Worm (Caenorhabditis elegans) whole organism, mixed stage, embryonic: ENCODE results near the gene algn-8.

Source experiments
- M03D4.4 ChIP-seq: sonication (generic microtip); optimal IDR thresholded peaks from 2 replicates; lab custom pipeline; 2017; ENCODE audit warnings: mild to moderate bottlenecking, missing genetic modification characterization, missing compliant biosample characterization
- blmp-1 ChIP-seq: fragments of 150-350 bp; optimal IDR thresholded peaks from 2 replicates; lab custom pipeline; 2014; ENCODE audit warnings: missing biosample characterization, missing genetic modification characterization
- ceh-39 ChIP-seq: fragments of 150-350 bp; optimal IDR thresholded peaks from 2 replicates; lab custom pipeline; 2014; ENCODE audit warnings: missing biosample characterization, missing genetic modification characterization
- ceh-43 ChIP-seq: fragments of 200-800 bp; sonication (Bioruptor generic); optimal IDR thresholded peaks from 2 replicates; lab custom pipeline; 2018; ENCODE audit warnings: mild to moderate bottlenecking, missing genetic modification characterization, moderate library complexity, missing compliant biosample characterization
- ceh-83 ChIP-seq: fragments of 200-800 bp; sonication (Bioruptor generic); optimal IDR thresholded peaks from 2 replicates; lab custom pipeline; 2018; ENCODE audit warnings: mild to moderate bottlenecking, missing genetic modification characterization, missing compliant biosample characterization
- ces-1 ChIP-seq: fragments of 150-350 bp; optimal IDR thresholded peaks from 2 replicates; lab custom pipeline; 2014; ENCODE audit warnings: missing biosample characterization, missing genetic modification reagents, missing genetic modification characterization
- elt-3 ChIP-seq: fragments of 150-350 bp; optimal IDR thresholded peaks from 2 replicates; lab custom pipeline; 2014; ENCODE audit warnings: missing biosample characterization, missing genetic modification characterization
- lin-13 ChIP-seq: fragments of 150-350 bp; optimal IDR thresholded peaks from 2 replicates; lab custom pipeline; 2014; ENCODE audit warnings: missing biosample characterization, missing genetic modification characterization
- lsy-2 ChIP-seq: fragments of 150-350 bp; optimal IDR thresholded peaks from 2 replicates; lab custom pipeline; 2014; ENCODE audit warnings: missing biosample characterization, missing genetic modification characterization
- snpc-4 ChIP-seq: fragments of 150-350 bp; optimal IDR thresholded peaks from 2 replicates; lab custom pipeline; 2014; ENCODE audit warnings: missing biosample characterization, missing genetic modification characterization
- sptf-1 ChIP-seq: sonication (generic microtip); optimal IDR thresholded peaks from 2 replicates; lab custom pipeline; 2017; ENCODE audit warnings: mild to moderate bottlenecking, missing genetic modification characterization, moderate library complexity, missing compliant biosample characterization
- unc-120 ChIP-seq: sonication (generic microtip); optimal IDR thresholded peaks from 2 replicates; lab custom pipeline; 2017; ENCODE audit warnings: missing genetic modification characterization, missing compliant biosample characterization; ENCODE audit not compliant: poor library complexity, severe bottlenecking
- unc-39 ChIP-seq: fragments of 150-350 bp; optimal IDR thresholded peaks from 2 replicates; lab custom pipeline; 2014; ENCODE audit warnings: missing biosample characterization, missing genetic modification characterization

- TF ChIP-seq lin-13 (no peak), ceh-39 (tag; lab: Kevin White, UChicago) (no peak), blmp-1 (tag; lab: Kevin White, UChicago) (no peak), snpc-4 (tag; lab: Kevin White, UChicago) (no peak), unc-39 (tag; lab: Kevin White, UChicago) (no peak), ceh-43 (no peak), lsy-2 (tag; lab: Kevin White, UChicago) (no peak), unc-120 (no peak), elt-3 (tag; lab: Kevin White, UChicago) (no peak), M03D4.4 (tag; lab: Kevin White, UChicago) (no peak), ceh-83 (no peak), ces-1 (GFP tag; lab: Kevin White, UChicago) (no peak), sptf-1 (tag; lab: Kevin White, UChicago) (no peak)
These were observed 52.4 kb downstream of the algn-8 start, which contains the start of gene ZK938.3 for ce11 chrII:9833855-9834254.
